Worm (Caenorhabditis elegans): Measurements from ENCODE around the gene hen-1.

hen-1 gene

DNA sequence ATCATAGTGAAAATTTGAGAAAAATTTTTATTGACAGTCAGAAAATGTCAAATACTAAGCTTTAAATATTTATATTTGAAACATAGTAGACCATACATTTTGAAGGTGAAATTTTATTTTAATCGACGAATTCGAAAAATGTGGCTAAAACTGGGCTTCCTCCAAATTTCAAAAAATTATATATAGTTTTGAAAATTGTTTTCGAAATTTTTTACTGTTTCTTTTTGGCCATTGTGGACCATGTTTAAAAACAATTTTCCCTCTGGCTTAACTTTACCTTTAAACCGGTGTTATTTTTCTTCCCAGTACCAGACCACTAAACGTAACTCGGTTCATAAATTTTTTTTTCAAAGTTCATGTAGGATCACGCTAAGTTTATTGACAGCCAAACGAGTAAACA lies 5.9 kb upstream of the hen-1 start:
- TF ChIP-seq unc-62 (GFP tag; optimal IDR thresholded peaks at IDR 0.05 in 1 of 2) (peak in 1 of 2 experiments; percentile 91), unc-62 (tag; optimal IDR thresholded peaks at IDR 0.05) (no peak), dmd-9 (GFP tag; IDR thresholded peaks at IDR 0.05) (no peak)

DNA sequence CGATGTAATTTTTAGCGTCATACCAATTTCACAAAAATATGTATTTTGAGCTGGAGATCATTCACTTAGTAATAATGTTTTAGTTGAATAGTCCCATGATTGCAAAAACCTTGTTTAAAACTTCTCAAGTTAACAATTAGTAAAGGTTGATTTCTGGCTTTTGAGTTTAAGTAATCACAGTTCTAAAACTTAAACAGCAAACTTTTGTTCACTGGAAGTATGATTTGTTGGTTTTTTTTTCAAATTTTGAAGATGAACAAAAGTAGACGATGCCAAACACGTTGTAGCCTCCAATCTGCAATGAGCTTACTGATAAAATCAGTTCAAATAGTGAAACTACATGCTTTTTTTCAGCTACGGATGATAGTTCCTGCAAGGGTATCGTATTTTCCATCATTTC lies 4.2 kb downstream of the hen-1 start, which contains the start of gene C36B7.1:
Gene C36B7.1 (plus strand): TSS at position 301 of the 400 bp plus-strand sequence.
- TF ChIP-seq ces-1 (GFP tag; optimal IDR thresholded peaks at IDR 0.05) = no peak
- TF ChIP-seq hif-1 (tag; optimal IDR thresholded peaks at IDR 0.05) = no peak
- TF ChIP-seq fkh-10 (GFP tag; optimal IDR thresholded peaks at IDR 0.05) = no peak
- TF ChIP-seq ceh-20 (GFP tag; IDR thresholded peaks at IDR 0.05) = no peak
- TF ChIP-seq lin-38 (GFP tag; IDR thresholded peaks at IDR 0.05) = no peak
- no peak for TF ChIP-seq tag-97 (GFP tag; IDR thresholded peaks at IDR 0.05)
- TF ChIP-seq Y105C5A.15 (GFP tag; IDR thresholded peaks at IDR 0.05) = no peak
- TF ChIP-seq nhr-25 (tag; optimal IDR thresholded peaks at IDR 0.05; ENCODE audit: borderline replicate concordance, insufficient read depth) = no peak

DNA sequence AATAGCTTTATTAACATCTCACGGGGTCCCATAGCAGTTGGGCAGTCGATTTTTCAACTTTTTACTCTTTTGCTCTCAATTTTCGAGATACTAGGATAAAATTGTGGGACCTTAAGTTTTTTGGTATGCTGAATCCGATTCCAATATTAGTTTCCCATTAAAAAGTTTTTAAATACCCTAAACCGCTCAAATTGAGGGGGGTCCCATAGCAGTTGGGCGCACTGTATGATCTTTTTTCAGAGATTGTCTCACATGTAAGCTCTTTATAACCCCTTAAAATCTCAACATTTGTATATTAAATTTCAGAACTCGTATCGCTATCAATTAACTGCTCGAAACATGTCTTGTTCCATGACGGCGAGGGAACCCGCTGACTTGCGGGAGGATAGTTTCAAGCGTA lies 10.7 kb downstream of the hen-1 start, which contains the start of gene C36B7.2:
Gene C36B7.2 (plus strand): TSS at position 301 of the 400 bp plus-strand sequence.
- TF ChIP-seq zfp-3 (GFP tag; conservative IDR thresholded peaks at IDR 0.05) (no peak), mxl-2 (GFP tag; conservative IDR thresholded peaks at IDR 0.05) (no peak), mxl-3 (GFP tag; optimal IDR thresholded peaks at IDR 0.05) (no peak), unc-39 (tag; optimal IDR thresholded peaks at IDR 0.05) (no peak), ceh-44 (GFP tag; IDR thresholded peaks at IDR 0.05) (no peak), aha-1 (tag) (peak; percentile 22), daf-8 (GFP tag; IDR thresholded peaks at IDR 0.05) (no peak)

DNA sequence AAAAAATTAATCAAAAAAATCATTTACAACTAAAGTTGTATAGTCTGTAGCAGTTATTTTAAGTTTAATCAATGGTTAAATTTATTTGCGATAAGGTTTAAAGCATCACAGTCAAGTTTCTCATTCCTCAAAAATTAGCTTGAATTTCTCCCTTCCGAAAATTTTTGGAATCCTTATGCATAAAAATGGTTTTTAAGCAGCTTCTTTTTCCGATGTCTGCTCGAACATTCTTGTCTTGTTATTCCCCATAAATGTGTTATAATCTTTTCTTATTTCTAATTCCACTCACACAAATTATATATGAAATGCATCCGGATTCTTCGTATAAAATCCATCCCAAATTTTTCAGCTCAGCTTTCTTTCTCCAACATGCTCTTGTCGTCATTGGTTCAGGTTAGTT lies 15.3 kb downstream of the hen-1 start, which contains the start of gene C36B7.3:
Gene C36B7.3 (plus strand): TSS at position 301 of the 400 bp plus-strand sequence.
- no peak for TF ChIP-seq sdz-12 (GFP tag; optimal IDR thresholded peaks at IDR 0.05)
- no peak for TF ChIP-seq pqm-1 (tag; optimal IDR thresholded peaks at IDR 0.05)
- TF ChIP-seq Y105C5A.15 (GFP tag; IDR thresholded peaks at IDR 0.05) = no peak
- TF ChIP-seq ceh-82 (tag; optimal IDR thresholded peaks at IDR 0.05) = no peak
- TF ChIP-seq duxl-1 (tag; optimal IDR thresholded peaks at IDR 0.05; ENCODE audit: poor library complexity) = no peak
- TF ChIP-seq nhr-102 (tag; optimal IDR thresholded peaks at IDR 0.05) = no peak
- TF ChIP-seq mdt-29 (GFP tag; IDR thresholded peaks at IDR 0.05) = no peak
- TF ChIP-seq snpc-4 (tag; optimal IDR thresholded peaks at IDR 0.05) = no peak
- no peak for TF ChIP-seq ZK546.5 (tag; optimal IDR thresholded peaks at IDR 0.05)
- no peak for TF ChIP-seq mep-1 (tag; optimal IDR thresholded peaks at IDR 0.05)
- TF ChIP-seq unc-130 (GFP tag; optimal IDR thresholded peaks at IDR 0.05) = no peak
- no peak for TF ChIP-seq mxl-2 (GFP tag; conservative IDR thresholded peaks at IDR 0.05)
- TF ChIP-seq fos-1 (tag; optimal IDR thresholded peaks at IDR 0.05) = no peak
- TF ChIP-seq lin-15B (tag; optimal IDR thresholded peaks at IDR 0.05) = no peak

DNA sequence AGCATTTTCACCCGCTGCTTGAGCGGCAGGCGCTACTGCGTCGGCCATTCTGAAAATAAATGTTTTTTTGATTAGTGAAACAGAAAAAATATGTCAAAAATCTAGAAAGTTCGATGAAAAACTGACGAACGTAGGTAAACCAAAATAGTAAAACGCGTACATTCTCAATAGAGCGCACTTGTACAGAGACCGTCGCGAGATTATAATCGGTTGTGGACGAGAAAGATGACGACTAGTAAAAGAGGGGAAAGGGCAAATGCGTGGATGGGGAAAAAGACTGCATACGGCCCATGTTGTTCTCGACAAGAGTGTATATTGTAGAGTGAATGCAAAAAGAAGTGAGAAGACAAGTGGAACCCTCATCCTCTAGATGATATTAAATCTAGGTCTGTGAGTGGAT lies 16.5 kb downstream of the hen-1 start, which contains the start of gene C36B7.6:
Gene C36B7.6 (minus strand): TSS at position 49 of the 400 bp plus-strand sequence.
- TF ChIP-seq ceh-82 (tag; optimal IDR thresholded peaks at IDR 0.05) (no peak), duxl-1 (tag; optimal IDR thresholded peaks at IDR 0.05; ENCODE audit: poor library complexity) (no peak), spr-3 (GFP tag; optimal IDR thresholded peaks at IDR 0.05) (no peak), pqm-1 (tag; optimal IDR thresholded peaks at IDR 0.05) (peak; percentile 17), nhr-10 (tag; optimal IDR thresholded peaks at IDR 0.05) (no peak), nhr-237 (tag; optimal IDR thresholded peaks at IDR 0.05) (no peak), nhr-77 (tag; optimal IDR thresholded peaks at IDR 0.05) (no peak), daf-16 (GFP tag; optimal IDR thresholded peaks at IDR 0.05) (no peak), daf-16 (tag; optimal IDR thresholded peaks at IDR 0.05) (no peak), tag-97 (GFP tag; IDR thresholded peaks at IDR 0.05) (no peak), D1046.2 (GFP tag; IDR thresholded peaks at IDR 0.05) (no peak), nhr-76 (tag; optimal IDR thresholded peaks at IDR 0.05) (no peak), php-3 (GFP tag; IDR thresholded peaks at IDR 0.05) (no peak), lin-39 (tag; optimal IDR thresholded peaks at IDR 0.05) (no peak), nhr-111 (GFP tag; optimal IDR thresholded peaks at IDR 0.05) (no peak), Y5F2A.4 (GFP tag; optimal IDR thresholded peaks at IDR 0.05) (no peak), saeg-2 (GFP tag; IDR thresholded peaks at IDR 0.05) (no peak), mdt-29 (GFP tag; IDR thresholded peaks at IDR 0.05) (no peak), lim-7 (GFP tag; IDR thresholded peaks at IDR 0.05) (no peak), F49E8.2 (tag; optimal IDR thresholded peaks at IDR 0.05; ENCODE audit: borderline replicate concordance) (no peak), madf-9 (GFP tag; conservative IDR thresholded peaks at IDR 0.05) (no peak)

Measured in whole organism, L4 larva.